Fruit fly (Drosophila melanogaster): ENCODE results near the gene CG45546.

dm6 chr3R:29362391-29362790, 6.7 kb upstream of the CG45546 start:
- TF ChIP-seq CG3032 (tag; optimal IDR thresholded peaks at IDR 0.05) (no peak), Met (GFP tag; optimal IDR thresholded peaks at IDR 0.05) (no peak), CG31627 (GFP tag; optimal IDR thresholded peaks at IDR 0.05) (no peak), CG6163 (GFP tag; IDR thresholded peaks at IDR 0.05) (no peak), Blimp-1 (GFP tag; optimal IDR thresholded peaks at IDR 0.05) (no peak), CG16779 (tag; optimal IDR thresholded peaks at IDR 0.05) (no peak)
